Worm (Caenorhabditis elegans) whole organism, L3 larva: ENCODE data around the gene col-169.

Source experiments
- R02D3.7 ChIP-seq: fragments of 150-350 bp; optimal IDR thresholded peaks from 2 replicates; lab custom pipeline; 2014; ENCODE audit warnings: missing biosample characterization, missing genetic modification characterization
- ZK546.5 ChIP-seq: sonication (generic microtip); optimal IDR thresholded peaks from 2 replicates; lab custom pipeline; 2017; ENCODE audit warnings: missing biosample characterization, missing genetic modification characterization
- aly-2 ChIP-seq: fragments of 150-350 bp; optimal IDR thresholded peaks from 2 replicates; lab custom pipeline; 2014; ENCODE audit warnings: missing biosample characterization, missing genetic modification characterization
- ama-1 ChIP-seq: fragments of 150-350 bp; optimal IDR thresholded peaks from 2 replicates; lab custom pipeline; 2018
- ceh-16 ChIP-seq: sonication (generic microtip); optimal IDR thresholded peaks from 2 replicates; lab custom pipeline; 2017; ENCODE audit warnings: missing biosample characterization, missing genetic modification characterization
- ceh-28 ChIP-seq: fragments of 150-350 bp; optimal IDR thresholded peaks from 2 replicates; lab custom pipeline; 2014; ENCODE audit warnings: missing biosample characterization, missing genetic modification reagents, missing genetic modification characterization
- ceh-82 ChIP-seq: fragments of 150-350 bp; optimal IDR thresholded peaks from 2 replicates; lab custom pipeline; 2014; ENCODE audit warnings: missing biosample characterization, missing genetic modification characterization
- ceh-9 ChIP-seq: sonication (generic microtip); optimal IDR thresholded peaks from 2 replicates; lab custom pipeline; 2018; ENCODE audit warnings: missing biosample characterization, missing genetic modification characterization
- daf-12 ChIP-seq: fragments of 150-350 bp; optimal IDR thresholded peaks from 2 replicates; lab custom pipeline; 2014; ENCODE audit warnings: missing biosample characterization, missing genetic modification reagents, missing genetic modification characterization
- egl-27 ChIP-seq: sonication (generic microtip); optimal IDR thresholded peaks from 4 replicates; lab custom pipeline; 2017; ENCODE audit warnings: missing biosample characterization, missing genetic modification reagents, missing genetic modification characterization
- egl-5 ChIP-seq: fragments of 150-350 bp; optimal IDR thresholded peaks from 2 replicates; lab custom pipeline; 2017; ENCODE audit warnings: missing biosample characterization, missing genetic modification reagents, missing genetic modification characterization, inconsistent platforms
- elt-1 ChIP-seq: fragments of 150-350 bp; optimal IDR thresholded peaks from 2 replicates; lab custom pipeline; 2014; ENCODE audit warnings: missing biosample characterization, missing genetic modification characterization
- elt-2 ChIP-seq: sonication (generic microtip); optimal IDR thresholded peaks from 2 replicates; lab custom pipeline; 2016; ENCODE audit warnings: missing genetic modification reagents, mild to moderate bottlenecking, missing genetic modification characterization, missing compliant biosample characterization
- elt-3 ChIP-seq, 3 experiments: fragments of 150-350 bp in 1 of 3; sonication (generic microtip) in 2 of 3; optimal IDR thresholded peaks; 2 replicates in 2 of 3; 4 replicates in 1 of 3; lab custom pipeline; 2014 to 2017; ENCODE audit warnings: missing biosample characterization in 3 of 3, missing genetic modification characterization in 3 of 3
- eor-1 ChIP-seq, 2 experiments: fragments of 150-350 bp; optimal IDR thresholded peaks; 2 replicates each; lab custom pipeline; 2014 to 2018; ENCODE audit warnings: missing biosample characterization in 2 of 2, missing genetic modification characterization in 2 of 2
- fkh-10 ChIP-seq: sonication (generic microtip); optimal IDR thresholded peaks from 2 replicates; lab custom pipeline; 2017; ENCODE audit warnings: missing biosample characterization, missing genetic modification reagents, missing genetic modification characterization
- fkh-2 ChIP-seq: fragments of 150-350 bp; optimal IDR thresholded peaks from 2 replicates; lab custom pipeline; 2014; ENCODE audit warnings: missing biosample characterization, missing genetic modification reagents, missing genetic modification characterization
- fos-1 ChIP-seq: fragments of 150-350 bp; optimal IDR thresholded peaks from 2 replicates; lab custom pipeline; 2014; ENCODE audit warnings: missing biosample characterization, missing genetic modification characterization
- hmg-11 ChIP-seq: sonication (generic microtip); optimal IDR thresholded peaks from 2 replicates; lab custom pipeline; 2016; ENCODE audit warnings: missing genetic modification characterization, missing compliant biosample characterization
- jun-1 ChIP-seq: fragments of 150-350 bp; optimal IDR thresholded peaks from 2 replicates; lab custom pipeline; 2014; ENCODE audit warnings: missing biosample characterization, missing genetic modification reagents, missing genetic modification characterization
- lin-15B ChIP-seq: fragments of 150-350 bp; optimal IDR thresholded peaks from 2 replicates; lab custom pipeline; 2014; ENCODE audit warnings: missing biosample characterization, missing genetic modification characterization
- lin-39 ChIP-seq: fragments of 150-350 bp; optimal IDR thresholded peaks from 2 replicates; lab custom pipeline; 2018; ENCODE audit warnings: missing biosample characterization, missing genetic modification reagents, missing genetic modification characterization
- lsy-12 ChIP-seq: sonication (generic microtip); optimal IDR thresholded peaks from 2 replicates; lab custom pipeline; 2016; ENCODE audit warnings: mild to moderate bottlenecking, missing genetic modification characterization, missing compliant biosample characterization
- mdl-1 ChIP-seq: fragments of 150-350 bp; optimal IDR thresholded peaks from 2 replicates; lab custom pipeline; 2014; ENCODE audit warnings: missing biosample characterization, missing genetic modification characterization
- mml-1 ChIP-seq: fragments of 150-350 bp; sonication (generic microtip); optimal IDR thresholded peaks from 3 replicates; lab custom pipeline; 2014; ENCODE audit warnings: missing biosample characterization, missing genetic modification characterization
- nfya-1 ChIP-seq: sonication (generic microtip); optimal IDR thresholded peaks from 2 replicates; lab custom pipeline; 2017; ENCODE audit warnings: missing genetic modification characterization, mild to moderate bottlenecking, missing compliant biosample characterization, antibody characterized with exemption, moderate library complexity; ENCODE audit not compliant: insufficient read depth
- nhr-11 ChIP-seq: fragments of 150-350 bp; optimal IDR thresholded peaks from 2 replicates; lab custom pipeline; 2014; ENCODE audit warnings: missing biosample characterization, missing genetic modification characterization
- nhr-12 ChIP-seq: fragments of 150-350 bp; optimal IDR thresholded peaks from 2 replicates; lab custom pipeline; 2014; ENCODE audit warnings: missing biosample characterization, missing genetic modification characterization
- nhr-23 ChIP-seq: fragments of 150-350 bp; optimal IDR thresholded peaks from 2 replicates; lab custom pipeline; 2014; ENCODE audit warnings: missing biosample characterization, missing genetic modification reagents, missing genetic modification characterization
- nhr-237 ChIP-seq: fragments of 150-350 bp; optimal IDR thresholded peaks from 2 replicates; lab custom pipeline; 2014; ENCODE audit warnings: missing biosample characterization, missing genetic modification characterization
- nhr-25 ChIP-seq: sonication (generic microtip); optimal IDR thresholded peaks from 2 replicates; lab custom pipeline; 2017; ENCODE audit warnings: missing biosample characterization, missing genetic modification characterization
- nhr-28 ChIP-seq: fragments of 150-350 bp; optimal IDR thresholded peaks from 2 replicates; lab custom pipeline; 2014; ENCODE audit warnings: missing biosample characterization, missing genetic modification characterization
- nhr-43 ChIP-seq: sonication (generic microtip); optimal IDR thresholded peaks from 2 replicates; lab custom pipeline; 2016; ENCODE audit warnings: mild to moderate bottlenecking, missing genetic modification characterization, missing compliant biosample characterization; ENCODE audit not compliant: poor library complexity, severe bottlenecking
- nhr-67 ChIP-seq: fragments of 150-350 bp; optimal IDR thresholded peaks from 2 replicates; lab custom pipeline; 2014; ENCODE audit warnings: missing biosample characterization, missing genetic modification characterization
- nhr-76 ChIP-seq: fragments of 150-350 bp; sonication (generic microtip); optimal IDR thresholded peaks from 5 replicates; lab custom pipeline; 2014; ENCODE audit warnings: missing biosample characterization, missing genetic modification characterization
- nhr-77 ChIP-seq: fragments of 150-350 bp; optimal IDR thresholded peaks from 2 replicates; lab custom pipeline; 2014; ENCODE audit warnings: missing biosample characterization, missing genetic modification characterization
- pha-4 ChIP-seq: fragments of 150-350 bp; optimal IDR thresholded peaks from 2 replicates; lab custom pipeline; 2014; ENCODE audit warnings: missing biosample characterization, missing genetic modification reagents, missing genetic modification characterization
- pqm-1 ChIP-seq: fragments of 150-350 bp; optimal IDR thresholded peaks from 2 replicates; lab custom pipeline; 2017; ENCODE audit warnings: missing biosample characterization, missing genetic modification characterization, inconsistent platforms
- sea-2 ChIP-seq: fragments of 150-350 bp; sonication (generic microtip); optimal IDR thresholded peaks from 4 replicates; lab custom pipeline; 2014; ENCODE audit warnings: missing biosample characterization, missing genetic modification reagents, missing genetic modification characterization
- skn-1 ChIP-seq: fragments of 150-350 bp; optimal IDR thresholded peaks from 2 replicates; lab custom pipeline; 2014; ENCODE audit warnings: missing biosample characterization, missing genetic modification characterization
- snpc-4 ChIP-seq: fragments of 150-350 bp; optimal IDR thresholded peaks from 2 replicates; lab custom pipeline; 2014; ENCODE audit warnings: missing biosample characterization, missing genetic modification characterization
- tbx-2 ChIP-seq: sonication (generic microtip); optimal IDR thresholded peaks from 2 replicates; lab custom pipeline; 2016; ENCODE audit warnings: mild to moderate bottlenecking, missing genetic modification characterization, missing compliant biosample characterization
- unc-39 ChIP-seq: sonication (generic microtip); optimal IDR thresholded peaks from 4 replicates; lab custom pipeline; 2017; ENCODE audit warnings: missing biosample characterization, missing genetic modification characterization
- unc-62 ChIP-seq: fragments of 150-350 bp; sonication (generic microtip); optimal IDR thresholded peaks from 4 replicates; lab custom pipeline; 2014; ENCODE audit warnings: missing biosample characterization, missing genetic modification reagents, missing genetic modification characterization
- zag-1 ChIP-seq: fragments of 150-350 bp; optimal IDR thresholded peaks from 2 replicates; lab custom pipeline; 2014; ENCODE audit warnings: missing biosample characterization, missing genetic modification characterization
- ztf-11 ChIP-seq: fragments of 150-350 bp; optimal IDR thresholded peaks from 2 replicates; lab custom pipeline; 2014; ENCODE audit warnings: missing biosample characterization, missing genetic modification characterization
- ztf-4 ChIP-seq: fragments of 150-350 bp; optimal IDR thresholded peaks from 2 replicates; lab custom pipeline; 2014; ENCODE audit warnings: missing biosample characterization, missing genetic modification characterization

Gene col-169

ce11 chrX:6292143-6292542, 36.8 kb upstream of the col-169 start:
- peak; percentile 12 for TF ChIP-seq ceh-28 (tag; lab: Kevin White, UChicago)
- no peak for TF ChIP-seq ztf-11
- TF ChIP-seq lsy-12 (tag; lab: Kevin White, UChicago) = peak; percentile 42
- peak; percentile 59 for TF ChIP-seq nhr-23 (tag; lab: Kevin White, UChicago)
- TF ChIP-seq nhr-11 (tag; lab: Kevin White, UChicago) = no peak
- TF ChIP-seq fkh-10 (GFP tag; lab: Kevin White, UChicago) = no peak
- no peak for TF ChIP-seq skn-1 (tag; lab: Kevin White, UChicago)
- no peak for TF ChIP-seq nhr-12
- TF ChIP-seq nhr-25 = peak; percentile 18
- TF ChIP-seq fos-1 (tag; lab: Kevin White, UChicago) = no peak
- TF ChIP-seq ZK546.5 (tag; lab: Kevin White, UChicago) = no peak
- peak; percentile 57 for TF ChIP-seq nfya-1 (tag; lab: Kevin White, UChicago)
- no peak for TF ChIP-seq zag-1 (tag; lab: Kevin White, UChicago)
- no peak for TF ChIP-seq nhr-76 (tag; lab: Kevin White, UChicago)
- TF ChIP-seq ztf-4 (tag; lab: Kevin White, UChicago) = no peak
- no peak for TF ChIP-seq ceh-16 (tag; lab: Kevin White, UChicago)
- TF ChIP-seq jun-1 (tag; lab: Kevin White, UChicago) = peak; percentile 35
- TF ChIP-seq pqm-1 = no peak
- TF ChIP-seq elt-1 (tag; lab: Kevin White, UChicago) = no peak
- no peak for TF ChIP-seq sea-2 (GFP tag; lab: Kevin White, UChicago)
- no peak for TF ChIP-seq ceh-9 (tag; lab: Kevin White, UChicago)
- no peak for TF ChIP-seq lin-15B (tag; lab: Kevin White, UChicago)
- TF ChIP-seq daf-12 (tag; lab: Kevin White, UChicago) = no peak
- TF ChIP-seq eor-1 (tag; optimal IDR thresholded peaks at IDR 0.05; lab: Kevin White, UChicago) = peak in 1 of 2 experiments; percentile 29
- TF ChIP-seq egl-5 (tag; lab: Kevin White, UChicago) = peak; percentile 1
- peak; percentile 86 for TF ChIP-seq hmg-11
- TF ChIP-seq unc-62 (GFP tag; lab: Kevin White, UChicago) = no peak
- TF ChIP-seq mdl-1 (tag; lab: Kevin White, UChicago) = no peak
- TF ChIP-seq snpc-4 = peak; percentile 9
- TF ChIP-seq lin-39 = peak; percentile 61
- TF ChIP-seq tbx-2 (tag; lab: Kevin White, UChicago) = peak; percentile 61
- peak; percentile 41 for TF ChIP-seq elt-2 (tag; lab: Kevin White, UChicago)
- peak; percentile 49 for TF ChIP-seq nhr-43 (tag; lab: Kevin White, UChicago)
- peak; percentile 53 for TF ChIP-seq pha-4 (tag; lab: Kevin White, UChicago)
- TF ChIP-seq nhr-28 = no peak
- TF ChIP-seq ceh-82 (tag; lab: Kevin White, UChicago) = no peak
- TF ChIP-seq elt-3 (tag; optimal IDR thresholded peaks at IDR 0.05; lab: Kevin White, UChicago) = no peak
- no peak for TF ChIP-seq egl-27
- TF ChIP-seq ama-1 (lab: Kevin White, UChicago) = no peak
- no peak for TF ChIP-seq unc-39 (tag; lab: Kevin White, UChicago)
- TF ChIP-seq R02D3.7 (tag; lab: Kevin White, UChicago) = no peak
- no peak for TF ChIP-seq fkh-2 (tag; lab: Kevin White, UChicago)
- no peak for TF ChIP-seq nhr-67 (tag; lab: Kevin White, UChicago)
- TF ChIP-seq aly-2 (tag; lab: Kevin White, UChicago) = no peak
- no peak for TF ChIP-seq nhr-237 (tag; lab: Kevin White, UChicago)
- TF ChIP-seq mml-1 (tag; lab: Kevin White, UChicago) = no peak
- peak; percentile 62 for TF ChIP-seq nhr-77 (tag; lab: Kevin White, UChicago)
